Fruit fly (Drosophila melanogaster) whole organism, embryonic: ENCODE data around the gene Mst57Db.

Experiments used
- Awh ChIP-seq: fragments of 200-800 bp; sonication (Bioruptor generic); IDR thresholded peaks from 2 replicates; pipeline ENCODE4, ENCODE4 v1.3.6; 2022; ENCODE audit warnings: missing biosample characterization, missing genetic modification characterization
- BEAF-32 ChIP-seq: fragments of 200-800 bp; sonication (Bioruptor generic); optimal IDR thresholded peaks from 3 replicates; lab custom pipeline; 2017; ENCODE audit warnings: missing biosample characterization, missing genetic modification characterization, mild to moderate bottlenecking, moderate library complexity, missing genetic modification reagents
- Blimp-1 ChIP-seq: fragments of 200-800 bp; sonication (Bioruptor generic); optimal IDR thresholded peaks from 3 replicates; lab custom pipeline; 2018; ENCODE audit warnings: missing biosample characterization, missing genetic modification characterization, mild to moderate bottlenecking, moderate library complexity, missing genetic modification reagents
- Bteb2 ChIP-seq: fragments of 200-800 bp; sonication (Bioruptor generic); optimal IDR thresholded peaks from 2 replicates; lab custom pipeline; 2016; ENCODE audit warnings: missing biosample characterization, missing genetic modification characterization
- CG10654 ChIP-seq: fragments of 200-800 bp; sonication (Bioruptor generic); optimal IDR thresholded peaks from 2 replicates; lab custom pipeline; 2016; ENCODE audit warnings: missing biosample characterization, missing genetic modification characterization
- CG11560 ChIP-seq: fragments of 200-800 bp; sonication (Bioruptor generic); IDR thresholded peaks from 3 replicates; pipeline ENCODE4 v1.3.6; 2022; ENCODE audit warnings: missing biosample characterization, missing genetic modification characterization
- CG11696 ChIP-seq: fragments of 200-800 bp; sonication (Bioruptor generic); IDR thresholded peaks from 2 replicates; pipeline ENCODE4 v1.3.6; 2022; ENCODE audit warnings: missing biosample characterization, missing genetic modification characterization
- CG14014 ChIP-seq: fragments of 200-800 bp; sonication (Bioruptor generic); IDR thresholded peaks from 2 replicates; pipeline ENCODE4 v1.3.6; 2022; ENCODE audit warnings: missing biosample characterization, missing genetic modification characterization
- CG14667 ChIP-seq: fragments of 200-800 bp; sonication (Bioruptor generic); IDR thresholded peaks from 2 replicates; pipeline ENCODE4 v1.3.6; 2022; ENCODE audit warnings: missing biosample characterization, missing genetic modification characterization
- CG1602 ChIP-seq: fragments of 200-800 bp; sonication (Bioruptor generic); optimal IDR thresholded peaks from 3 replicates; lab custom pipeline; 2016; ENCODE audit warnings: missing biosample characterization, missing genetic modification characterization
- CG16779 ChIP-seq: fragments of 200-800 bp; sonication (Bioruptor generic); IDR thresholded peaks from 2 replicates; pipeline ENCODE4 v1.3.6; 2022; ENCODE audit warnings: missing biosample characterization, missing genetic modification characterization
- CG17186 ChIP-seq: fragments of 200-800 bp; sonication (Bioruptor generic); optimal IDR thresholded peaks from 3 replicates; lab custom pipeline; 2017; ENCODE audit warnings: missing biosample characterization, missing genetic modification reagents, missing genetic modification characterization
- CG2129 ChIP-seq: fragments of 200-800 bp; sonication (Bioruptor generic); IDR thresholded peaks from 2 replicates; pipeline ENCODE4 v1.3.6; 2022; ENCODE audit warnings: missing biosample characterization, missing genetic modification characterization; ENCODE audit not compliant: partially characterized antibody
- CG31441 ChIP-seq: fragments of 200-800 bp; sonication (Bioruptor generic); IDR thresholded peaks from 2 replicates; pipeline ENCODE4 v1.3.6; 2022; ENCODE audit warnings: missing biosample characterization, missing genetic modification characterization
- CG34422 ChIP-seq: fragments of 200-800 bp; sonication (Bioruptor generic); IDR thresholded peaks from 3 replicates; pipeline ENCODE4 v1.3.6; 2022; ENCODE audit warnings: missing biosample characterization, missing genetic modification characterization
- CG4820 ChIP-seq: fragments of 200-800 bp; sonication (Bioruptor generic); optimal IDR thresholded peaks from 3 replicates; lab custom pipeline; 2016; ENCODE audit warnings: missing biosample characterization, missing genetic modification characterization
- CG6683 ChIP-seq: fragments of 200-800 bp; sonication (Bioruptor generic); optimal IDR thresholded peaks from 2 replicates; lab custom pipeline; 2017; ENCODE audit warnings: missing biosample characterization, mild to moderate bottlenecking, missing genetic modification characterization, missing genetic modification reagents
- CG7271 ChIP-seq: fragments of 200-800 bp; sonication (Bioruptor generic); optimal IDR thresholded peaks from 2 replicates; lab custom pipeline; 2018; ENCODE audit warnings: missing biosample characterization, mild to moderate bottlenecking, missing genetic modification characterization, moderate library complexity
- CG7928 ChIP-seq: fragments of 200-800 bp; sonication (Bioruptor generic); optimal IDR thresholded peaks from 2 replicates; lab custom pipeline; 2017; ENCODE audit warnings: missing biosample characterization, mild to moderate bottlenecking, missing genetic modification characterization
- CG8089 ChIP-seq: fragments of 200-800 bp; sonication (Bioruptor generic); optimal IDR thresholded peaks from 3 replicates; lab custom pipeline; 2016; ENCODE audit warnings: missing biosample characterization, missing genetic modification characterization
- CG8281 ChIP-seq: fragments of 200-800 bp; sonication (Bioruptor generic); optimal IDR thresholded peaks from 2 replicates; lab custom pipeline; 2018; ENCODE audit warnings: missing biosample characterization, mild to moderate bottlenecking, missing genetic modification characterization, moderate library complexity
- Dad ChIP-seq: fragments of 200-800 bp; sonication (Bioruptor generic); optimal IDR thresholded peaks from 3 replicates; lab custom pipeline; 2016; ENCODE audit warnings: missing biosample characterization, missing genetic modification characterization
- Dek ChIP-seq: fragments of 200-800 bp; sonication (Bioruptor generic); optimal IDR thresholded peaks from 3 replicates; lab custom pipeline; 2019; ENCODE audit warnings: missing biosample characterization, mild to moderate bottlenecking, missing genetic modification characterization, moderate library complexity
- Ets65A ChIP-seq: fragments of 200-800 bp; sonication (Bioruptor generic); peaks from one replicate; lab custom pipeline; 2016; ENCODE audit warnings: missing biosample characterization, missing genetic modification characterization
- Fer2 ChIP-seq: fragments of 200-800 bp; sonication (Bioruptor generic); optimal IDR thresholded peaks from 2 replicates; lab custom pipeline; 2018; ENCODE audit warnings: missing biosample characterization, mild to moderate bottlenecking, missing genetic modification characterization, moderate library complexity
- Hey ChIP-seq: fragments of 200-800 bp; sonication (Bioruptor generic); optimal IDR thresholded peaks from 3 replicates; lab custom pipeline; 2018; ENCODE audit warnings: missing biosample characterization, mild to moderate bottlenecking, missing genetic modification characterization
- Hmr ChIP-seq: fragments of 200-800 bp; sonication (Bioruptor generic); optimal IDR thresholded peaks from 3 replicates; lab custom pipeline; 2017; ENCODE audit warnings: mild to moderate bottlenecking, missing biosample characterization, missing genetic modification reagents, missing genetic modification characterization
- Hmx ChIP-seq: fragments of 200-800 bp; sonication (Bioruptor generic); optimal IDR thresholded peaks from 2 replicates; lab custom pipeline; 2016; ENCODE audit warnings: missing biosample characterization, missing genetic modification characterization
- Hr3 ChIP-seq: fragments of 200-800 bp; sonication (Bioruptor generic); optimal IDR thresholded peaks from 3 replicates; lab custom pipeline; 2016; ENCODE audit warnings: missing biosample characterization, missing genetic modification characterization
- Max ChIP-seq: fragments of 200-800 bp; sonication (Bioruptor generic); optimal IDR thresholded peaks from 2 replicates; lab custom pipeline; 2016; ENCODE audit warnings: missing biosample characterization, mild to moderate bottlenecking, missing genetic modification characterization
- Rfx ChIP-seq: fragments of 200-800 bp; sonication (Bioruptor generic); IDR thresholded peaks from 2 replicates; pipeline ENCODE4 v1.3.6; 2022; ENCODE audit warnings: missing biosample characterization, missing genetic modification characterization
- Rx ChIP-seq: fragments of 200-800 bp; sonication (Bioruptor generic); IDR thresholded peaks from 2 replicates; pipeline ENCODE4 v1.3.6; 2022; ENCODE audit warnings: missing biosample characterization, missing genetic modification characterization
- Sox102F ChIP-seq: fragments of 200-800 bp; sonication (Bioruptor generic); optimal IDR thresholded peaks from 2 replicates; lab custom pipeline; 2018; ENCODE audit warnings: missing biosample characterization, mild to moderate bottlenecking, missing genetic modification characterization, moderate library complexity
- Sry-δ ChIP-seq: fragments of 200-800 bp; sonication (Bioruptor generic); optimal IDR thresholded peaks from 2 replicates; lab custom pipeline; 2016; ENCODE audit warnings: missing biosample characterization, missing genetic modification characterization
- ewg ChIP-seq: fragments of 200-800 bp; sonication (Bioruptor generic); optimal IDR thresholded peaks from 3 replicates; lab custom pipeline; 2017; ENCODE audit warnings: mild to moderate bottlenecking, missing biosample characterization, missing genetic modification reagents, missing genetic modification characterization
- fru ChIP-seq: fragments of >200 bp; optimal IDR thresholded peaks from 2 replicates; lab custom pipeline; 2017
- gsb-n ChIP-seq: fragments of 200-800 bp; sonication (Bioruptor generic); optimal IDR thresholded peaks from 3 replicates; lab custom pipeline; 2018; ENCODE audit warnings: missing biosample characterization, mild to moderate bottlenecking, missing genetic modification characterization
- hkb ChIP-seq, 2 experiments: fragments of 200-800 bp in 1 of 2; fragments of >200 bp in 1 of 2; sonication (Bioruptor generic) in 1 of 2; IDR thresholded peaks in 1 of 2; optimal IDR thresholded peaks in 1 of 2; 2 replicates each; pipeline versions ENCODE4 v1.3.6 to Lab custom; 2017 to 2022; ENCODE audit warnings: missing biosample characterization in 1 of 2, missing genetic modification characterization in 1 of 2
- insv ChIP-seq, 2 experiments: fragments of 200-800 bp; sonication (Bioruptor generic); optimal IDR thresholded peaks; 3 replicates each; lab custom pipeline; 2016 to 2018; ENCODE audit warnings: missing biosample characterization in 2 of 2, missing genetic modification characterization in 2 of 2
- jigr1 ChIP-seq: fragments of 200-800 bp; sonication (Bioruptor generic); IDR thresholded peaks from 3 replicates; pipeline ENCODE4 v1.3.6; 2022; ENCODE audit warnings: missing biosample characterization, missing genetic modification characterization
- kay ChIP-seq: fragments of 200-800 bp; sonication (Bioruptor generic); optimal IDR thresholded peaks from 2 replicates; lab custom pipeline; 2016; ENCODE audit warnings: missing biosample characterization, missing genetic modification characterization
- lov ChIP-seq, 2 experiments: fragments of 200-800 bp in 1 of 2; fragments of >200 bp in 1 of 2; sonication (Bioruptor generic) in 1 of 2; IDR thresholded peaks in 1 of 2; optimal IDR thresholded peaks in 1 of 2; 2 replicates in 1 of 2; 3 replicates in 1 of 2; pipeline versions ENCODE4 v1.3.6 to Lab custom; 2017 to 2022; ENCODE audit warnings: missing biosample characterization in 1 of 2, missing genetic modification characterization in 1 of 2
- otp ChIP-seq: fragments of 200-800 bp; sonication (Bioruptor generic); IDR thresholded peaks from 3 replicates; pipeline ENCODE4, ENCODE4 v1.3.6; 2022; ENCODE audit warnings: missing biosample characterization, missing genetic modification characterization
- ro ChIP-seq: fragments of 200-800 bp; sonication (Bioruptor generic); IDR thresholded peaks from 2 replicates; pipeline ENCODE4 v1.3.6; 2022; ENCODE audit warnings: missing biosample characterization, missing genetic modification characterization
- sens ChIP-seq: fragments of 200-800 bp; sonication (Bioruptor generic); peaks from one replicate; lab custom pipeline; 2016; ENCODE audit warnings: missing biosample characterization, missing genetic modification characterization
- seq ChIP-seq: fragments of 200-800 bp; sonication (Bioruptor generic); IDR thresholded peaks from 2 replicates; pipeline ENCODE4 v1.3.6; 2022; ENCODE audit warnings: missing biosample characterization, missing genetic modification characterization
- slp2 ChIP-seq: fragments of 200-800 bp; sonication (Bioruptor generic); optimal IDR thresholded peaks from 2 replicates; lab custom pipeline; 2016; ENCODE audit warnings: missing biosample characterization, missing genetic modification characterization
- sug ChIP-seq: fragments of 200-800 bp; optimal IDR thresholded peaks from 2 replicates; lab custom pipeline; 2019; ENCODE audit warnings: missing biosample characterization, mild to moderate bottlenecking, missing genetic modification characterization, moderate library complexity
- twi ChIP-seq: fragments of 200-800 bp; optimal IDR thresholded peaks from 2 replicates; lab custom pipeline; 2019; ENCODE audit warnings: missing biosample characterization, mild to moderate bottlenecking, missing genetic modification characterization, moderate library complexity
- zen2 ChIP-seq: fragments of 200-800 bp; sonication (Bioruptor generic); IDR thresholded peaks from 3 replicates; pipeline ENCODE4 v1.3.6; 2022; ENCODE audit warnings: missing biosample characterization, missing genetic modification characterization; ENCODE audit not compliant: partially characterized antibody

Gene Mst57Db

dm6 chr3R:25879324-25879766, 48.6 kb upstream of the Mst57Db start (continued):
- TF ChIP-seq CG16779 (GFP tag; lab: Robert Waterston, UW), result no peak; the same call in 1 of the 2 replicates
- peak; percentile 39 for TF ChIP-seq CG7271
- peak; percentile 32 for TF ChIP-seq Dek (tag; lab: Kevin White, UChicago)
- TF ChIP-seq Max (GFP tag; lab: Kevin White, UChicago), result peak; percentile 69
- TF ChIP-seq CG17186 (GFP tag; lab: Kevin White, UChicago), result peak; percentile 7
- TF ChIP-seq CG14014 (GFP tag; lab: Robert Waterston, UW), result peak; percentile 76
- peak; percentile 67 for TF ChIP-seq slp2 (GFP tag; lab: Kevin White, UChicago)
- no peak for TF ChIP-seq insv (GFP tag; optimal IDR thresholded peaks at IDR 0.05; lab: Kevin White, UChicago)
- TF ChIP-seq Sry-δ, result peak; percentile 35
- TF ChIP-seq CG10654 (GFP tag; lab: Kevin White, UChicago), result peak; percentile 65
- TF ChIP-seq Hr3 (GFP tag; lab: Kevin White, UChicago), result peak; percentile 71
- TF ChIP-seq Rfx (GFP tag; lab: Robert Waterston, UW), result peak; percentile 89
- peak; percentile 47 for TF ChIP-seq Dad (GFP tag; lab: Kevin White, UChicago)
- peak; percentile 71 for TF ChIP-seq CG1602 (GFP tag; lab: Kevin White, UChicago)
- no peak for TF ChIP-seq fru (lab: Kevin White, UChicago)
- peak; percentile 43 for TF ChIP-seq CG8281
- TF ChIP-seq CG11560 (tag; lab: Robert Waterston, UW), result no peak
- TF ChIP-seq CG34422, result no peak; the same call in 2 of the 3 replicates
- TF ChIP-seq kay (GFP tag; lab: Kevin White, UChicago), result peak; percentile 54
- TF ChIP-seq lov (optimal IDR thresholded peaks at IDR 0.05; lab: Kevin White, UChicago), result no peak
- TF ChIP-seq lov (GFP tag; IDR thresholded peaks at IDR 0.05; lab: Robert Waterston, UW), result no peak; the same call in 2 of the 3 replicates
- peak; percentile 55; the same call in 1 of the 2 replicates for TF ChIP-seq ro (GFP tag; lab: Robert Waterston, UW)
- TF ChIP-seq gsb-n, result no peak
- TF ChIP-seq Blimp-1 (GFP tag; lab: Kevin White, UChicago), result peak; percentile 85
- peak; percentile 51 for TF ChIP-seq CG6683 (GFP tag; lab: Kevin White, UChicago)
- no peak; the same call in 1 of the 2 replicates for TF ChIP-seq CG11696 (GFP tag; lab: Robert Waterston, UW)
- TF ChIP-seq CG31441 (GFP tag; lab: Robert Waterston, UW), result peak; percentile 86
- TF ChIP-seq Sox102F (GFP tag; lab: Kevin White, UChicago), result peak; percentile 89
- no peak for TF ChIP-seq otp (GFP tag; lab: Robert Waterston, UW)
- TF ChIP-seq Fer2 (tag; lab: Kevin White, UChicago), result peak; percentile 53
- peak; percentile 96 for TF ChIP-seq sens (GFP tag; lab: Kevin White, UChicago)
- TF ChIP-seq Rx (GFP tag; lab: Robert Waterston, UW), result no peak
- no peak for TF ChIP-seq hkb (optimal IDR thresholded peaks at IDR 0.05; lab: Kevin White, UChicago)
- TF ChIP-seq hkb (GFP tag; IDR thresholded peaks at IDR 0.05; lab: Robert Waterston, UW), result peak; percentile 87
- TF ChIP-seq CG2129 (GFP tag; lab: Robert Waterston, UW), result no peak
- TF ChIP-seq Bteb2 (GFP tag; lab: Kevin White, UChicago), result peak; percentile 43
- no peak for TF ChIP-seq BEAF-32 (GFP tag; lab: Kevin White, UChicago)
- TF ChIP-seq jigr1 (GFP tag; lab: Robert Waterston, UW), result no peak
- TF ChIP-seq CG4820 (GFP tag; lab: Kevin White, UChicago), result peak; percentile 80
- peak; percentile 68 for TF ChIP-seq seq (GFP tag; lab: Robert Waterston, UW)
- no peak for TF ChIP-seq Hey (tag; lab: Kevin White, UChicago)
- TF ChIP-seq twi (tag; lab: Kevin White, UChicago), result peak; percentile 64
- TF ChIP-seq CG14667, result no peak; the same call in 1 of the 2 replicates
- TF ChIP-seq Hmr (GFP tag; lab: Kevin White, UChicago), result peak; percentile 35
- peak; percentile 88 for TF ChIP-seq Awh (GFP tag; lab: Robert Waterston, UW)
- peak; percentile 61 for TF ChIP-seq CG8089 (GFP tag; lab: Kevin White, UChicago)
- TF ChIP-seq ewg (GFP tag; lab: Kevin White, UChicago), result peak; percentile 66
- no peak for TF ChIP-seq zen2 (GFP tag; lab: Robert Waterston, UW)
- TF ChIP-seq CG7928, result no peak
- peak; percentile 96 for TF ChIP-seq Ets65A (GFP tag; lab: Kevin White, UChicago)
- TF ChIP-seq sug (tag; lab: Kevin White, UChicago), result peak; percentile 39
- peak; percentile 64 for TF ChIP-seq Hmx (GFP tag; lab: Kevin White, UChicago)
